Worm (Caenorhabditis elegans) whole organism, L1 larva: Measurements from ENCODE around the gene aco-1.

Experiments used
- alr-1 ChIP-seq: fragments of 200-800 bp; sonication (Bioruptor generic); optimal IDR thresholded peaks from 2 replicates; lab custom pipeline; 2018; ENCODE audit warnings: borderline replicate concordance, mild to moderate bottlenecking, missing genetic modification characterization, missing compliant biosample characterization
- ama-1 ChIP-seq: fragments of 150-350 bp; optimal IDR thresholded peaks from 2 replicates; lab custom pipeline; 2014
- ceh-63 ChIP-seq: fragments of 200-800 bp; sonication (Bioruptor generic); optimal IDR thresholded peaks from 2 replicates; lab custom pipeline; 2018; ENCODE audit warnings: mild to moderate bottlenecking, missing genetic modification characterization, missing compliant biosample characterization
- ceh-8 ChIP-seq: fragments of 200-800 bp; sonication (Bioruptor generic); optimal IDR thresholded peaks from 2 replicates; lab custom pipeline; 2018; ENCODE audit warnings: mild to moderate bottlenecking, missing genetic modification characterization, moderate library complexity, missing compliant biosample characterization
- ceh-88 ChIP-seq: fragments of 200-800 bp; sonication (Bioruptor generic); IDR thresholded peaks from 2 replicates; pipeline ENCODE4 v1.3.6; 2022; ENCODE audit warnings: missing genetic modification characterization, missing compliant biosample characterization
- ceh-90 ChIP-seq: sonication (generic microtip); optimal IDR thresholded peaks from 2 replicates; lab custom pipeline; 2016; ENCODE audit warnings: missing genetic modification characterization, missing compliant biosample characterization
- ces-1 ChIP-seq: fragments of 150-350 bp; optimal IDR thresholded peaks from 2 replicates; lab custom pipeline; 2014; ENCODE audit warnings: missing biosample characterization, missing genetic modification reagents, missing genetic modification characterization
- egl-13 ChIP-seq: sonication (generic microtip); optimal IDR thresholded peaks from 2 replicates; lab custom pipeline; 2016; ENCODE audit warnings: missing genotype, missing genetic modification reagents, missing genetic modification characterization, missing compliant biosample characterization
- ets-5 ChIP-seq: fragments of 200-800 bp; sonication (Bioruptor generic); IDR thresholded peaks from 2 replicates; pipeline ENCODE4 v1.3.6; 2022; ENCODE audit warnings: missing genetic modification characterization, missing compliant biosample characterization
- fkh-10 ChIP-seq: sonication (generic microtip); optimal IDR thresholded peaks from 2 replicates; lab custom pipeline; 2017; ENCODE audit warnings: missing biosample characterization, missing genetic modification reagents, missing genetic modification characterization
- fkh-4 ChIP-seq: sonication (generic microtip); optimal IDR thresholded peaks from 2 replicates; lab custom pipeline; 2016; ENCODE audit warnings: missing compliant biosample characterization, missing genetic modification characterization, borderline replicate concordance
- fkh-8 ChIP-seq: sonication (generic microtip); optimal IDR thresholded peaks from 2 replicates; lab custom pipeline; 2016; ENCODE audit warnings: mild to moderate bottlenecking, missing genetic modification characterization, missing compliant biosample characterization
- fos-1 ChIP-seq: fragments of 150-350 bp; optimal IDR thresholded peaks from 2 replicates; lab custom pipeline; 2014; ENCODE audit warnings: missing biosample characterization, missing genetic modification characterization
- lin-13 ChIP-seq: fragments of 150-350 bp; optimal IDR thresholded peaks from 2 replicates; lab custom pipeline; 2014; ENCODE audit warnings: missing biosample characterization, missing genetic modification reagents, missing genetic modification characterization
- lin-14 ChIP-seq: fragments of 200-800 bp; sonication (Bioruptor generic); optimal IDR thresholded peaks from 2 replicates; lab custom pipeline; 2018; ENCODE audit warnings: mild to moderate bottlenecking, missing genetic modification characterization, moderate library complexity, missing compliant biosample characterization
- lin-15B ChIP-seq: fragments of 150-350 bp; sonication (generic microtip); optimal IDR thresholded peaks from 3 replicates; lab custom pipeline; 2014; ENCODE audit warnings: missing biosample characterization, missing genetic modification characterization
- lin-35 ChIP-seq, 2 experiments: fragments of 150-350 bp; optimal IDR thresholded peaks; 2 replicates each; lab custom pipeline; 2014; ENCODE audit warnings: missing biosample characterization in 2 of 2, missing genetic modification characterization in 2 of 2, missing genetic modification reagents in 2 of 2
- lin-39 ChIP-seq: fragments of 150-350 bp; optimal IDR thresholded peaks from 2 replicates; lab custom pipeline; 2014; ENCODE audit warnings: missing biosample characterization, missing genetic modification reagents, missing genetic modification characterization
- lir-3 ChIP-seq: sonication (generic microtip); optimal IDR thresholded peaks from 2 replicates; lab custom pipeline; 2016; ENCODE audit warnings: mild to moderate bottlenecking, missing genetic modification characterization, moderate library complexity, missing compliant biosample characterization; ENCODE audit not compliant: poor library complexity
- lsy-2 ChIP-seq, 2 experiments: fragments of 150-350 bp; optimal IDR thresholded peaks; 2 replicates each; lab custom pipeline; 2014; ENCODE audit warnings: missing biosample characterization in 2 of 2, missing genetic modification characterization in 2 of 2
- mef-2 ChIP-seq: fragments of 150-350 bp; optimal IDR thresholded peaks from 2 replicates; lab custom pipeline; 2014; ENCODE audit warnings: missing biosample characterization, missing genetic modification characterization
- nhr-11 ChIP-seq: fragments of 150-350 bp; optimal IDR thresholded peaks from 2 replicates; lab custom pipeline; 2014; ENCODE audit warnings: missing biosample characterization, missing genetic modification characterization
- nhr-19 ChIP-seq: fragments of 200-800 bp; sonication (Bioruptor generic); conservative IDR thresholded peaks from 2 replicates; pipeline ENCODE4 v1.3.6; 2022; ENCODE audit warnings: missing genetic modification characterization, missing compliant biosample characterization
- nhr-20 ChIP-seq: sonication (generic microtip); optimal IDR thresholded peaks from 2 replicates; lab custom pipeline; 2016; ENCODE audit warnings: mild to moderate bottlenecking, missing genetic modification characterization, missing compliant biosample characterization
- nhr-28 ChIP-seq: fragments of 150-350 bp; optimal IDR thresholded peaks from 2 replicates; lab custom pipeline; 2014; ENCODE audit warnings: missing biosample characterization, missing genetic modification characterization
- nhr-47 ChIP-seq: sonication (generic microtip); optimal IDR thresholded peaks from 2 replicates; lab custom pipeline; 2016; ENCODE audit warnings: mild to moderate bottlenecking, missing genetic modification characterization, moderate library complexity, missing compliant biosample characterization
- nhr-71 ChIP-seq: sonication (generic microtip); optimal IDR thresholded peaks from 2 replicates; lab custom pipeline; 2016; ENCODE audit warnings: mild to moderate bottlenecking, missing genetic modification characterization, moderate library complexity, missing compliant biosample characterization
- nhr-76 ChIP-seq: sonication (generic microtip); optimal IDR thresholded peaks from 2 replicates; lab custom pipeline; 2017; ENCODE audit warnings: missing biosample characterization, missing genetic modification characterization
- nhr-77 ChIP-seq: fragments of 150-350 bp; optimal IDR thresholded peaks from 2 replicates; lab custom pipeline; 2014; ENCODE audit warnings: missing biosample characterization, missing genetic modification characterization
- nhr-90 ChIP-seq: sonication (generic microtip); optimal IDR thresholded peaks from 2 replicates; lab custom pipeline; 2016; ENCODE audit warnings: mild to moderate bottlenecking, missing genetic modification characterization, missing compliant biosample characterization; ENCODE audit not compliant: poor library complexity
- pag-3 ChIP-seq: sonication (generic microtip); optimal IDR thresholded peaks from 2 replicates; lab custom pipeline; 2017; ENCODE audit warnings: missing genetic modification characterization, mild to moderate bottlenecking, missing compliant biosample characterization, antibody characterized with exemption, borderline replicate concordance; ENCODE audit not compliant: insufficient read depth
- rnt-1 ChIP-seq: sonication (generic microtip); optimal IDR thresholded peaks from 2 replicates; lab custom pipeline; 2016; ENCODE audit warnings: mild to moderate bottlenecking, missing genetic modification characterization, moderate library complexity, missing compliant biosample characterization
- skn-1 ChIP-seq: fragments of 150-350 bp; optimal IDR thresholded peaks from 2 replicates; lab custom pipeline; 2014; ENCODE audit warnings: missing biosample characterization, missing genetic modification characterization
- snpc-4 ChIP-seq: fragments of 150-350 bp; optimal IDR thresholded peaks from 2 replicates; lab custom pipeline; 2014; ENCODE audit warnings: missing biosample characterization, missing genetic modification characterization
- snu-23 ChIP-seq: sonication (generic microtip); optimal IDR thresholded peaks from 2 replicates; lab custom pipeline; 2016; ENCODE audit warnings: missing genetic modification characterization, missing compliant biosample characterization
- sup-37 ChIP-seq: fragments of 200-800 bp; sonication (Bioruptor generic); optimal IDR thresholded peaks from 2 replicates; lab custom pipeline; 2018; ENCODE audit warnings: mild to moderate bottlenecking, missing genetic modification characterization, missing compliant biosample characterization
- swsn-7 ChIP-seq: sonication (generic microtip); optimal IDR thresholded peaks from 2 replicates; lab custom pipeline; 2016; ENCODE audit warnings: missing genetic modification characterization, missing compliant biosample characterization
- unc-62 ChIP-seq: fragments of 150-350 bp; optimal IDR thresholded peaks from 2 replicates; lab custom pipeline; 2014; ENCODE audit warnings: missing biosample characterization, missing genetic modification reagents, missing genetic modification characterization
- unc-98 ChIP-seq: fragments of 200-800 bp; sonication (Bioruptor generic); IDR thresholded peaks from 2 replicates; pipeline ENCODE4 v1.3.6; 2022; ENCODE audit warnings: missing genetic modification characterization, missing compliant biosample characterization
- vab-15 ChIP-seq: sonication (generic microtip); optimal IDR thresholded peaks from 2 replicates; lab custom pipeline; 2017; ENCODE audit warnings: missing genotype, mild to moderate bottlenecking, missing genetic modification characterization, missing compliant biosample characterization
- xbp-1 ChIP-seq: sonication (generic microtip); optimal IDR thresholded peaks from 2 replicates; lab custom pipeline; 2016; ENCODE audit warnings: missing genetic modification characterization, missing compliant biosample characterization
- zag-1 ChIP-seq: fragments of 150-350 bp; optimal IDR thresholded peaks from 2 replicates; lab custom pipeline; 2014; ENCODE audit warnings: missing biosample characterization, missing genetic modification characterization
- zip-4 ChIP-seq: fragments of 200-800 bp; sonication (Bioruptor generic); optimal IDR thresholded peaks from 2 replicates; lab custom pipeline; 2018; ENCODE audit warnings: mild to moderate bottlenecking, missing genetic modification characterization, moderate library complexity, missing compliant biosample characterization
- ztf-11 ChIP-seq, 2 experiments: sonication (generic microtip); optimal IDR thresholded peaks; 2 replicates each; lab custom pipeline; 2016 to 2017; ENCODE audit warnings: missing genetic modification characterization in 2 of 2, missing biosample characterization in 1 of 2, missing compliant biosample characterization in 1 of 2

aco-1 gene

DNA sequence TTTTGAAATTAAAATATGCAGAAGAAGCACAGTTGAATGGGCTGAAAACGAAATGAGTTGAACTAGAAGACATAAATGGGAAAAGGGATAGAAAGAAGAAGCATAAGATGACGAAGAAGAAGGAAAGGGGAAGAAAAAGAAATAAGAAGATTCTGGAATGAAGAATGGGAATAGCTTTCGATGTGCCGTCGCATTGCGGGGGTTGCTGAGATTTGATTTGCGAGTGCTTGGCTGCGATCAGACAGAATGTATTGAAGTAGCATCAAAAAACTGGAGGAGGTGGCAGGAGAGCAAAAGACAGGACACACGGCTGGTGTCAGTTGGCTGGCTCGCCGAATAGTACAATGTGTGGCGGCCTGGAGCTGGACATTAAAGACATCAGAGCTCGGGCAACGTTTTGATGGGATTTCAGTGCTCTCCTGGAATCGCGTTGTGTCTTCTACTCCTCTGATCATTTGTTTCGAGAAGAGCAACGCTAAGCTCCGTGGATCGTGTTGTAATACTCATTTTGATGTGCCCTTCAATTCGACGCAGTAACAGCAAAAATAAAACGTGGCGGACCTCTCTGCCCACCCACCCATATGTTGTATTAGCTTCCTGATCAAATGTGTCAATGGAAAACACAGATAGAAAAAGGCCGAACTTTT, 39.6 kb downstream of the aco-1 start (continued):
- no peak for TF ChIP-seq lin-15B (tag; lab: Kevin White, UChicago)
- TF ChIP-seq fkh-10 (GFP tag; lab: Kevin White, UChicago) = peak; percentile 70
- TF ChIP-seq rnt-1 (tag; lab: Kevin White, UChicago) = peak; percentile 77
- no peak for TF ChIP-seq nhr-28 (tag; lab: Kevin White, UChicago)
- TF ChIP-seq sup-37 (GFP tag; lab: Kevin White, UChicago) = no peak
- TF ChIP-seq pag-3 (tag; lab: Kevin White, UChicago) = peak; percentile 78
- TF ChIP-seq fos-1 (tag; lab: Kevin White, UChicago) = no peak
- peak; percentile 9 for TF ChIP-seq xbp-1 (tag; lab: Kevin White, UChicago)
- no peak for TF ChIP-seq ceh-8 (GFP tag; lab: Kevin White, UChicago)
- TF ChIP-seq zip-4 (GFP tag; lab: Kevin White, UChicago) = no peak
- TF ChIP-seq fkh-8 (tag; lab: Kevin White, UChicago) = no peak
- no peak for TF ChIP-seq lin-13 (GFP tag; lab: Kevin White, UChicago)
- TF ChIP-seq nhr-11 (tag; lab: Kevin White, UChicago) = no peak
- TF ChIP-seq swsn-7 = peak; percentile 25
- peak; percentile 87 for TF ChIP-seq nhr-71 (tag; lab: Kevin White, UChicago)
- TF ChIP-seq lin-35 (GFP tag; optimal IDR thresholded peaks at IDR 0.05; lab: Kevin White, UChicago) = no peak
- TF ChIP-seq zag-1 (tag; lab: Kevin White, UChicago) = no peak
- no peak for TF ChIP-seq ceh-90
- TF ChIP-seq lir-3 (tag; lab: Kevin White, UChicago) = no peak
- TF ChIP-seq ceh-88 (GFP tag; lab: Robert Waterston, UW) = no peak
- TF ChIP-seq skn-1 = no peak
- no peak for TF ChIP-seq ces-1
- peak; percentile 63 for TF ChIP-seq nhr-19
- no peak for TF ChIP-seq ets-5
- peak in 1 of 2 experiments; percentile 28 for TF ChIP-seq lsy-2 (tag; optimal IDR thresholded peaks at IDR 0.05; lab: Kevin White, UChicago)
- peak; percentile 35 for TF ChIP-seq nhr-20
- no peak for TF ChIP-seq egl-13
- TF ChIP-seq alr-1 (tag; lab: Kevin White, UChicago) = no peak
- no peak for TF ChIP-seq snpc-4
- TF ChIP-seq nhr-77 (tag; lab: Kevin White, UChicago) = no peak
- peak; percentile 54 for TF ChIP-seq fkh-4 (tag; lab: Kevin White, UChicago)
- TF ChIP-seq snu-23 = peak; percentile 51
- peak; percentile 2 for TF ChIP-seq nhr-47 (tag; lab: Kevin White, UChicago)
- TF ChIP-seq unc-62 (GFP tag; lab: Kevin White, UChicago) = no peak
- no peak for TF ChIP-seq unc-98 (GFP tag; lab: Robert Waterston, UW)
- no peak for TF ChIP-seq lin-39
- no peak for TF ChIP-seq ama-1 (lab: Kevin White, UChicago)
- no peak for TF ChIP-seq nhr-90 (tag; lab: Kevin White, UChicago)
- no peak for TF ChIP-seq ztf-11 (tag; optimal IDR thresholded peaks at IDR 0.05; lab: Kevin White, UChicago)
- TF ChIP-seq vab-15 (tag; lab: Kevin White, UChicago) = no peak
- TF ChIP-seq ceh-63 (GFP tag; lab: Kevin White, UChicago) = no peak
- TF ChIP-seq lin-14 (GFP tag; lab: Kevin White, UChicago) = peak; percentile 85
- no peak for TF ChIP-seq mef-2 (tag; lab: Kevin White, UChicago)
- TF ChIP-seq nhr-76 (tag; lab: Kevin White, UChicago) = no peak
